Fruit fly (Drosophila melanogaster) whole organism, wandering third instar larva: ENCODE data around the gene CG33941.

Source experiments
- CG32264 ChIP-seq: fragments of 200-800 bp; sonication (Bioruptor generic); optimal IDR thresholded peaks from 2 replicates; lab custom pipeline; 2016; ENCODE audit warnings: missing biosample characterization, missing genetic modification characterization
- Dfd ChIP-seq: fragments of >200 bp; optimal IDR thresholded peaks from 2 replicates; lab custom pipeline; 2017; ENCODE audit warnings: missing biosample characterization, missing genetic modification characterization
- Rel ChIP-seq, 2 experiments: fragments of 200-800 bp; sonication (Bioruptor generic) in 1 of 2; optimal IDR thresholded peaks; 2 replicates in 1 of 2; 3 replicates in 1 of 2; lab custom pipeline; 2016 to 2019; ENCODE audit warnings: mild to moderate bottlenecking in 2 of 2, missing biosample characterization in 2 of 2, missing genetic modification characterization in 2 of 2, moderate library complexity in 1 of 2
- ey ChIP-seq: fragments of 200-800 bp; sonication (Bioruptor generic); optimal IDR thresholded peaks from 2 replicates; lab custom pipeline; 2016; ENCODE audit warnings: missing biosample characterization, missing genetic modification characterization
- fru ChIP-seq: fragments of 200-800 bp; sonication (Bioruptor generic); optimal IDR thresholded peaks from 3 replicates; lab custom pipeline; 2016; ENCODE audit warnings: missing biosample characterization, mild to moderate bottlenecking, missing genetic modification characterization
- lola ChIP-seq: fragments of >200 bp; optimal IDR thresholded peaks from 2 replicates; lab custom pipeline; 2017; ENCODE audit warnings: missing biosample characterization, missing genetic modification characterization
- usp ChIP-seq: fragments of >200 bp; optimal IDR thresholded peaks from 2 replicates; lab custom pipeline; 2017; ENCODE audit warnings: missing biosample characterization, missing genetic modification characterization

dm6 chr4:505112-505619, 37.9 kb downstream of the CG33941 start:
- TF ChIP-seq CG32264 (GFP tag; lab: Kevin White, UChicago) (no peak), Dfd (GFP tag; lab: Kevin White, UChicago) (no peak), usp (no peak), ey (GFP tag; lab: Kevin White, UChicago) (no peak), fru (GFP tag; lab: Kevin White, UChicago) (no peak), Rel (GFP tag; optimal IDR thresholded peaks at IDR 0.05; lab: Kevin White, UChicago) (no peak), Rel (tag; optimal IDR thresholded peaks at IDR 0.05; lab: Kevin White, UChicago) (no peak), lola (GFP tag; lab: Kevin White, UChicago) (no peak)
